Worm (Caenorhabditis elegans) whole organism, mixed stage, embryonic: ENCODE data around the gene gpdh-2.

Experiments used
- M03D4.4 ChIP-seq: sonication (generic microtip); optimal IDR thresholded peaks from 2 replicates; lab custom pipeline; 2017; ENCODE audit warnings: mild to moderate bottlenecking, missing genetic modification characterization, missing compliant biosample characterization
- blmp-1 ChIP-seq: fragments of 150-350 bp; optimal IDR thresholded peaks from 2 replicates; lab custom pipeline; 2014; ENCODE audit warnings: missing biosample characterization, missing genetic modification characterization
- ham-2 ChIP-seq: fragments of 200-800 bp; sonication (Bioruptor generic); optimal IDR thresholded peaks from 2 replicates; lab custom pipeline; 2018; ENCODE audit warnings: mild to moderate bottlenecking, missing genetic modification characterization, missing compliant biosample characterization
- lin-13 ChIP-seq: fragments of 150-350 bp; optimal IDR thresholded peaks from 2 replicates; lab custom pipeline; 2014; ENCODE audit warnings: missing biosample characterization, missing genetic modification characterization
- lin-32 ChIP-seq: fragments of 200-800 bp; sonication (Bioruptor generic); optimal IDR thresholded peaks from 2 replicates; lab custom pipeline; 2018; ENCODE audit warnings: mild to moderate bottlenecking, missing genetic modification characterization, missing compliant biosample characterization
- lsy-2 ChIP-seq: fragments of 150-350 bp; optimal IDR thresholded peaks from 2 replicates; lab custom pipeline; 2014; ENCODE audit warnings: missing biosample characterization, missing genetic modification characterization
- nhr-12 ChIP-seq: fragments of 150-350 bp; optimal IDR thresholded peaks from 2 replicates; lab custom pipeline; 2014; ENCODE audit warnings: missing biosample characterization, missing genetic modification characterization
- nhr-237 ChIP-seq: fragments of 150-350 bp; optimal IDR thresholded peaks from 2 replicates; lab custom pipeline; 2014; ENCODE audit warnings: missing biosample characterization, missing genetic modification characterization
- nhr-28 ChIP-seq: fragments of 150-350 bp; optimal IDR thresholded peaks from 2 replicates; lab custom pipeline; 2014; ENCODE audit warnings: missing biosample characterization, missing genetic modification characterization
- nhr-76 ChIP-seq: sonication (generic microtip); optimal IDR thresholded peaks from 2 replicates; lab custom pipeline; 2017; ENCODE audit warnings: missing biosample characterization, missing genetic modification characterization
- unc-62 ChIP-seq: fragments of 150-350 bp; optimal IDR thresholded peaks from 2 replicates; lab custom pipeline; 2014; ENCODE audit warnings: missing biosample characterization, missing genetic modification reagents, missing genetic modification characterization
- ztf-11 ChIP-seq: fragments of 150-350 bp; optimal IDR thresholded peaks from 2 replicates; lab custom pipeline; 2014; ENCODE audit warnings: missing biosample characterization, missing genetic modification characterization

ce11 chrIII:9892855-9893254 lies 33.9 kb upstream of the gpdh-2 start, which contains the start of gene mam-7:
- TF ChIP-seq blmp-1 (tag; lab: Kevin White, UChicago) = no peak
- no peak for TF ChIP-seq ham-2
- no peak for TF ChIP-seq nhr-237 (tag; lab: Kevin White, UChicago)
- TF ChIP-seq M03D4.4 (tag; lab: Kevin White, UChicago) = no peak
- TF ChIP-seq nhr-28 (tag; lab: Kevin White, UChicago) = no peak
- no peak for TF ChIP-seq ztf-11
- TF ChIP-seq lin-32 (GFP tag; lab: Kevin White, UChicago) = no peak
- TF ChIP-seq unc-62 (GFP tag; lab: Kevin White, UChicago) = no peak
- TF ChIP-seq nhr-76 = no peak
- TF ChIP-seq nhr-12 (tag; lab: Kevin White, UChicago) = no peak
- TF ChIP-seq lsy-2 (tag; lab: Kevin White, UChicago) = no peak
- TF ChIP-seq lin-13 (tag; lab: Kevin White, UChicago) = no peak
